Worm (Caenorhabditis elegans): Measurements from ENCODE around the gene F56D6.21.

DNA sequence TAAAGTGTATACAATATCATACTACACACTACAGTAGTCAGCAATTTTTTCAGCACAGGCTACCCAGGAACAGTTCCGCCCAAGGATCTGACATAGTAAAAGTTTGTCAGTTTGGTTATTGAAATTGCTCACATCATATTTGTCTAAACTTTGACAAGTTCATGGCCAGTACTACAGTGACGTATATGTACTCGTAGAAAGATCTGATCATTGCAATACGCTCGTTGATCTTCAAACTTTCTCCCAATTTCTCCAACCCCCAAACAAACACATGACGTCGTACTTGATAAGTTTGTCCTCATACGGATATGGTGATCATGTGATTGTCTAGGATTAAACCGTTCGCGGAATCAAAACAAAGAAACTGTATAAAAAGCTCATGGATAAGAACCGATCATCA, 9.9 kb upstream of the F56D6.21 start, which contains the start of gene dct-8:
- TF ChIP-seq nfya-1 (tag; optimal IDR thresholded peaks at IDR 0.05; ENCODE audit: borderline replicate concordance, insufficient read depth) (no peak), zim-3 (tag; optimal IDR thresholded peaks at IDR 0.05) (no peak), fkh-3 (tag; optimal IDR thresholded peaks at IDR 0.05) (no peak), rpc-1 (optimal IDR thresholded peaks at IDR 0.05) (no peak), rpc-1 (tag; optimal IDR thresholded peaks at IDR 0.05) (no peak), snpc-4 (GFP tag; optimal IDR thresholded peaks at IDR 0.05) (no peak), snpc-4 (tag; optimal IDR thresholded peaks at IDR 0.05) (no peak), efl-1 (GFP tag; optimal IDR thresholded peaks at IDR 0.05) (no peak), ekl-4 (GFP tag; IDR thresholded peaks at IDR 0.05) (no peak), nhr-90 (tag; optimal IDR thresholded peaks at IDR 0.05) (no peak)
